Fruit fly (Drosophila melanogaster) whole organism, prepupa: ENCODE data around the gene CG13896.

Source experiments
- Blimp-1 ChIP-seq: fragments of 200-800 bp; sonication (Bioruptor generic); optimal IDR thresholded peaks from 3 replicates; lab custom pipeline; 2017; ENCODE audit warnings: missing biosample characterization, missing genetic modification characterization, mild to moderate bottlenecking, moderate library complexity, missing genetic modification reagents
- CG10631 ChIP-seq: fragments of 200-800 bp; sonication (Bioruptor generic); optimal IDR thresholded peaks from 2 replicates; lab custom pipeline; 2016; ENCODE audit warnings: missing biosample characterization, missing genetic modification characterization
- CG10669 ChIP-seq: fragments of 200-800 bp; sonication (Bioruptor generic); optimal IDR thresholded peaks from 3 replicates; lab custom pipeline; 2018; ENCODE audit warnings: missing biosample characterization, mild to moderate bottlenecking, missing genetic modification characterization, moderate library complexity
- CG11902 ChIP-seq: fragments of 200-800 bp; sonication (Bioruptor generic); optimal IDR thresholded peaks from 3 replicates; lab custom pipeline; 2016; ENCODE audit warnings: missing biosample characterization, missing genetic modification characterization
- CG15336 ChIP-seq: fragments of 200-800 bp; sonication (Bioruptor generic); IDR thresholded peaks from 2 replicates; pipeline ENCODE4 v1.3.6; 2022; ENCODE audit warnings: missing biosample characterization, missing genetic modification characterization
- CG1621 ChIP-seq: fragments of 200-800 bp; sonication (Bioruptor generic); optimal IDR thresholded peaks from 3 replicates; lab custom pipeline; 2018; ENCODE audit warnings: missing biosample characterization, mild to moderate bottlenecking, missing genetic modification characterization
- CG16779 ChIP-seq: fragments of 200-800 bp; sonication (Bioruptor generic); optimal IDR thresholded peaks from 3 replicates; lab custom pipeline; 2017; ENCODE audit warnings: missing biosample characterization, mild to moderate bottlenecking, missing genetic modification characterization
- CG3032 ChIP-seq: fragments of 200-800 bp; optimal IDR thresholded peaks from 2 replicates; lab custom pipeline; 2019; ENCODE audit warnings: missing biosample characterization, mild to moderate bottlenecking, missing genetic modification characterization, moderate library complexity
- CG32006 ChIP-seq: fragments of 200-800 bp; sonication (Bioruptor generic); optimal IDR thresholded peaks from 3 replicates; lab custom pipeline; 2017; ENCODE audit warnings: missing biosample characterization, mild to moderate bottlenecking, missing genetic modification characterization
- CG34406 ChIP-seq: fragments of 200-800 bp; sonication (Bioruptor generic); optimal IDR thresholded peaks from 3 replicates; lab custom pipeline; 2016; ENCODE audit warnings: missing biosample characterization, missing genetic modification characterization
- CG4318 ChIP-seq: fragments of 200-800 bp; sonication (Bioruptor generic); optimal IDR thresholded peaks from 3 replicates; lab custom pipeline; 2017; ENCODE audit warnings: missing biosample characterization, mild to moderate bottlenecking, missing genetic modification characterization
- CG6792 ChIP-seq: fragments of 200-800 bp; sonication (Bioruptor generic); optimal IDR thresholded peaks from 3 replicates; lab custom pipeline; 2016; ENCODE audit warnings: missing biosample characterization, missing genetic modification characterization
- CG6854 ChIP-seq: fragments of 200-800 bp; sonication (Bioruptor generic); optimal IDR thresholded peaks from 2 replicates; lab custom pipeline; 2017; ENCODE audit warnings: missing biosample characterization, mild to moderate bottlenecking, missing genetic modification characterization
- CG8319 ChIP-seq: fragments of 200-800 bp; sonication (Bioruptor generic); optimal IDR thresholded peaks from 3 replicates; lab custom pipeline; 2016; ENCODE audit warnings: missing biosample characterization, missing genetic modification characterization
- CG8632 ChIP-seq: fragments of 200-800 bp; sonication (Bioruptor generic); optimal IDR thresholded peaks from 3 replicates; lab custom pipeline; 2016; ENCODE audit warnings: missing biosample characterization, missing genetic modification characterization
- CG9139 ChIP-seq: fragments of 200-800 bp; sonication (Bioruptor generic); optimal IDR thresholded peaks from 3 replicates; lab custom pipeline; 2017; ENCODE audit warnings: missing biosample characterization, mild to moderate bottlenecking, missing genetic modification characterization
- Eip75B ChIP-seq: fragments of 200-800 bp; sonication (Bioruptor generic); optimal IDR thresholded peaks from 3 replicates; lab custom pipeline; 2016; ENCODE audit warnings: missing biosample characterization, missing genetic modification characterization
- Eip78C ChIP-seq: fragments of 200-800 bp; sonication (Bioruptor generic); peaks from one replicate; lab custom pipeline; 2016; ENCODE audit warnings: missing biosample characterization, missing genetic modification characterization
- Ets21C ChIP-seq: fragments of 200-800 bp; sonication (Bioruptor generic); optimal IDR thresholded peaks from 3 replicates; lab custom pipeline; 2016; ENCODE audit warnings: missing biosample characterization, missing genetic modification characterization
- Gug ChIP-seq: fragments of 200-800 bp; sonication (Bioruptor generic); IDR thresholded peaks from 2 replicates; pipeline ENCODE4 v1.3.6; 2022; ENCODE audit warnings: missing biosample characterization, missing genetic modification characterization
- Hr38 ChIP-seq: sonication (Bioruptor generic); optimal IDR thresholded peaks from 2 replicates; lab custom pipeline; 2016; ENCODE audit warnings: missing biosample characterization, missing genetic modification characterization
- Hr39 ChIP-seq: fragments of 200-800 bp; sonication (Bioruptor generic); optimal IDR thresholded peaks from 2 replicates; lab custom pipeline; 2016; ENCODE audit warnings: missing biosample characterization, missing genetic modification characterization
- Lpt ChIP-seq: fragments of 200-800 bp; sonication (Bioruptor generic); optimal IDR thresholded peaks from 3 replicates; lab custom pipeline; 2016; ENCODE audit warnings: missing biosample characterization, missing genetic modification characterization
- Met ChIP-seq: fragments of 200-800 bp; sonication (Bioruptor generic); optimal IDR thresholded peaks from 3 replicates; lab custom pipeline; 2016; ENCODE audit warnings: missing biosample characterization, missing genetic modification characterization
- Sox102F ChIP-seq: fragments of 200-800 bp; sonication (Bioruptor generic); optimal IDR thresholded peaks from 2 replicates; lab custom pipeline; 2016; ENCODE audit warnings: missing biosample characterization, mild to moderate bottlenecking, missing genetic modification characterization
- Sox14 ChIP-seq: fragments of 200-800 bp; sonication (Bioruptor generic); optimal IDR thresholded peaks from 3 replicates; lab custom pipeline; 2016; ENCODE audit warnings: missing biosample characterization, missing genetic modification characterization
- Sox15 ChIP-seq: fragments of 200-800 bp; sonication (Bioruptor generic); optimal IDR thresholded peaks from 3 replicates; lab custom pipeline; 2016; ENCODE audit warnings: missing biosample characterization, missing genetic modification characterization
- achi ChIP-seq: fragments of 200-800 bp; sonication (Bioruptor generic); optimal IDR thresholded peaks from 3 replicates; lab custom pipeline; 2016; ENCODE audit warnings: missing biosample characterization, missing genetic modification characterization
- dac ChIP-seq: fragments of 200-800 bp; sonication (Bioruptor generic); optimal IDR thresholded peaks from 2 replicates; lab custom pipeline; 2017; ENCODE audit warnings: missing biosample characterization, mild to moderate bottlenecking, missing genetic modification characterization
- dsx ChIP-seq: fragments of 200-800 bp; optimal IDR thresholded peaks from 3 replicates; lab custom pipeline; 2019; ENCODE audit warnings: missing biosample characterization, mild to moderate bottlenecking, missing genetic modification characterization, moderate library complexity; ENCODE audit not compliant: poor library complexity, severe bottlenecking
- eg ChIP-seq: fragments of 200-800 bp; sonication (Bioruptor generic); IDR thresholded peaks from 3 replicates; pipeline ENCODE4 v1.3.6; 2022; ENCODE audit warnings: missing biosample characterization, missing genetic modification characterization
- esn ChIP-seq: fragments of 200-800 bp; sonication (Bioruptor generic); optimal IDR thresholded peaks from 2 replicates; lab custom pipeline; 2016; ENCODE audit warnings: missing biosample characterization, mild to moderate bottlenecking, missing genetic modification characterization, moderate library complexity
- fd59A ChIP-seq: fragments of 200-800 bp; sonication (Bioruptor generic); optimal IDR thresholded peaks from 2 replicates; lab custom pipeline; 2017; ENCODE audit warnings: missing biosample characterization, mild to moderate bottlenecking, missing genetic modification characterization, missing genetic modification reagents
- fkh ChIP-seq: fragments of 200-800 bp; sonication (Bioruptor generic); optimal IDR thresholded peaks from 3 replicates; lab custom pipeline; 2017; ENCODE audit warnings: missing biosample characterization, mild to moderate bottlenecking, missing genetic modification characterization, moderate library complexity
- lz ChIP-seq: fragments of 200-800 bp; sonication (Bioruptor generic); optimal IDR thresholded peaks from 3 replicates; lab custom pipeline; 2016; ENCODE audit warnings: missing biosample characterization, missing genetic modification characterization
- net ChIP-seq: fragments of 200-800 bp; sonication (Bioruptor generic); optimal IDR thresholded peaks from 3 replicates; lab custom pipeline; 2016; ENCODE audit warnings: missing biosample characterization, missing genetic modification characterization
- pdm3 ChIP-seq: fragments of 200-800 bp; sonication (Bioruptor generic); optimal IDR thresholded peaks from 3 replicates; lab custom pipeline; 2016; ENCODE audit warnings: missing biosample characterization, missing genetic modification characterization
- salr ChIP-seq, 2 experiments: fragments of 200-800 bp; sonication (Bioruptor generic); optimal IDR thresholded peaks; 3 replicates each; lab custom pipeline; 2016 to 2018; ENCODE audit warnings: missing biosample characterization in 2 of 2, missing genetic modification characterization in 2 of 2, mild to moderate bottlenecking in 1 of 2
- ss ChIP-seq, 2 experiments: fragments of 200-800 bp; sonication (Bioruptor generic); optimal IDR thresholded peaks; 2 replicates in 1 of 2; 3 replicates in 1 of 2; lab custom pipeline; 2017 to 2018; ENCODE audit warnings: mild to moderate bottlenecking in 2 of 2, missing biosample characterization in 2 of 2, missing genetic modification characterization in 2 of 2, moderate library complexity in 1 of 2
- svp ChIP-seq: fragments of 200-800 bp; sonication (Bioruptor generic); peaks from one replicate; lab custom pipeline; 2016; ENCODE audit warnings: missing biosample characterization, missing genetic modification characterization
- topi ChIP-seq: fragments of 200-800 bp; sonication (Bioruptor generic); optimal IDR thresholded peaks from 3 replicates; lab custom pipeline; 2016; ENCODE audit warnings: missing biosample characterization, missing genetic modification characterization

The CG13896 gene

dm6 chr3L:721026-721425 is 9.4 kb upstream of the CG13896 start (continued):
- TF ChIP-seq pdm3 = peak; percentile 19
- peak; percentile 40 for TF ChIP-seq Eip75B (GFP tag; lab: Kevin White, UChicago)
- peak; percentile 56 for TF ChIP-seq dac (GFP tag; lab: Kevin White, UChicago)
- no peak for TF ChIP-seq CG6792 (GFP tag; lab: Kevin White, UChicago)
- TF ChIP-seq achi (GFP tag; lab: Kevin White, UChicago) = peak; percentile 59
- TF ChIP-seq Hr38 (GFP tag; lab: Kevin White, UChicago) = no peak
- TF ChIP-seq CG10669 = no peak
- TF ChIP-seq salr (GFP tag; optimal IDR thresholded peaks at IDR 0.05; lab: Kevin White, UChicago) = peak in 1 of 2 experiments; percentile 57

DNA sequence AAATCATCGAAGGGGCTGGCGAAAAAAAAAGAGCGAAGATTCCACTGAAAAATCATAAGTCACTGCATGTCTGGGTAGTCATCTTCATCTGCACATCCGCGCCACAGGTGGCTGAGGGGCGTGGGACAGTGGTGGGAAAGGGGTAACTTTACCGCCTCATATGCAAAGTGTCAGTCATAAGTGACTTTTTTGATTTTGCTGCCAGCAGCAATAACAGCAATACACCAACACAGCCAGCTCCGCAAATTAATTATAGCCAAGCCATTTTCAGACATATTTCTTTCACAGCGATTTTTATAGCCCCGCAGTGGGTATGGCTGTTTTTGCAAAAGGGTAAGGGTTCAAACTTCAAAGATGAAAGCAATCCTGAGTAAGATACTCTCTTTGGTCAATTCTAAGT is 6.7 kb upstream of the CG13896 start:
- TF ChIP-seq lz (GFP tag; lab: Kevin White, UChicago) (no peak), CG32006 (peak; percentile 0), Blimp-1 (GFP tag; lab: Kevin White, UChicago) (no peak), svp (GFP tag; lab: Kevin White, UChicago) (no peak), pdm3 (no peak), CG10669 (no peak), eg (GFP tag; lab: Robert Waterston, UW) (no peak), CG15336 (GFP tag; lab: Robert Waterston, UW) (no peak), Eip78C (peak; percentile 21), CG1621 (no peak), CG8632 (GFP tag; lab: Kevin White, UChicago) (no peak), CG9139 (GFP tag; lab: Kevin White, UChicago) (no peak), Gug (GFP tag; lab: Robert Waterston, UW) (no peak; the same call in 1 of the 2 replicates)

DNA sequence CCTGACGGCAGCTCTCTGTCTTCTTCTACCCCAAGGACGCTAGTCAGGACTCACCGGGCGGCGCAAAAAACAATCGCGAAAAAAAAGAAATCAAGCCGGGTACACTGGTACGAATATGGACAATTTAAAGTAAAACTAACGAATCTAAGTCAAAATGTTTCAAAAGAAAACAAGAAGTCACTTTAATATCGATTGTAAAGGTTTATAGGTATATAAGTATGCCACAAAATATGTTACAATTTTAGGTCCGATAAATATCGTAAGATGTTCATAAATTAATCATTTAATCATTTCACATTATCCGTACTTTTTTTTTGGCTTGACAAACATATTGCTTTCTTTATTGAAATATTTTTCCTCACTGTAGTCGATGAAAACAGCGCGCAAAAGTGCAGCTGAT is 4.4 kb upstream of the CG13896 start:
- TF ChIP-seq achi (GFP tag; lab: Kevin White, UChicago) = peak; percentile 13
- TF ChIP-seq CG4318 (GFP tag; lab: Kevin White, UChicago) = no peak
- TF ChIP-seq net = no peak
- no peak for TF ChIP-seq CG6854 (GFP tag; lab: Kevin White, UChicago)
- no peak for TF ChIP-seq fd59A (GFP tag; lab: Kevin White, UChicago)
- peak; percentile 13 for TF ChIP-seq Eip75B (GFP tag; lab: Kevin White, UChicago)
- TF ChIP-seq CG10631 (GFP tag; lab: Kevin White, UChicago) = peak; percentile 8
- no peak for TF ChIP-seq Ets21C (GFP tag; lab: Kevin White, UChicago)
- peak; percentile 2 for TF ChIP-seq topi (GFP tag; lab: Kevin White, UChicago)
- TF ChIP-seq Hr39 = no peak
- TF ChIP-seq Eip78C = peak; percentile 63
- TF ChIP-seq dac (GFP tag; lab: Kevin White, UChicago) = no peak
- peak; percentile 62 for TF ChIP-seq svp (GFP tag; lab: Kevin White, UChicago)
- peak; percentile 7 for TF ChIP-seq Sox102F (GFP tag; lab: Kevin White, UChicago)
- TF ChIP-seq Met (GFP tag; lab: Kevin White, UChicago) = peak; percentile 5
- peak; percentile 19 for TF ChIP-seq esn (GFP tag; lab: Kevin White, UChicago)

DNA sequence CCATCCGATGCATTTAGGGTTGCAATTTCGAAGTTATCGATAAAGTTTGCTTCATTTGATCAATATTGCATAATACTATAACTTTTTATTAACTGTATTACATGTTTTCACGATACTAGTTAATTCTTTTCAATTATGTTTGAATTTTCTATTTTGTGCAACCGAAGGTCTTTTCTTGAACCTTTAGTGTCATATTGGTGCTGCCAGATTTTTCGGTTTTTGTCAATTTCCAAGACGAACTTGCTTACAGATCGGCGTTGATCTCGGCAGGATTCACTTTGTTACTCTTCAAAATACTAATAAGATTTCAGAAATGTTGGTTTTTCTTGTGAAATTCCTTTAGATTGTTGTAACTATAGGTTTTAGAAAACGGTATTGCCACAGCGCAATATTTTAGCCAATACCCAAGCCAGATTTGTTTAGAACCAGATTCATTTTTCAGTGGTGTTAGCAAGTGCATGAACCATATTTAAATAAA is 1.3 kb downstream of the CG13896 start, which contains the start of gene CkIIalpha-i3:
CkIIalpha-i3 (minus strand) TSS at position 263 of the 478 bp plus-strand sequence.
- TF ChIP-seq esn (GFP tag; lab: Kevin White, UChicago) (peak; percentile 11), svp (GFP tag; lab: Kevin White, UChicago) (peak; percentile 35), fkh (peak; percentile 16), Hr39 (no peak), CG11902 (GFP tag; lab: Kevin White, UChicago) (no peak)

DNA sequence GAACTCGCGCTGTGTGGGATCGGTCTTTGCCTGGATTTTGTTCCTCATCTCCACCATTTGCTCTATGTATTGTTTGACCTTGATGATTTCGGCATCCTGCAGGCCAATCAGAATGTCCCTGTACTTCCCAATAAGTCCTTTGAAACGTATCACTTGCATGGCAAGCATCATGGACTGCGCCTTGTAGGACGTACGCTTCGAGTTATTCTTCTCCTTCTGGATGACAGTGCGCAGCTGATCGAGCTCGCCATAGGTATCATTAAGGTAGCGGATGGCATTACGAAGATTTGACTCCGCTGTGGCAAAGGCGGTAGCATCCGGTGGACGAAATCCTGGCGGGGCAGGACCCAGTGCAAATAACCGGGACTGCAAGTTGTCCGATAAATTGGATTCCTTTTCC is 1.8 kb downstream of the CG13896 start:
- no peak for TF ChIP-seq fd59A (GFP tag; lab: Kevin White, UChicago)
- no peak for TF ChIP-seq ss (GFP tag; optimal IDR thresholded peaks at IDR 0.05; lab: Kevin White, UChicago)
- TF ChIP-seq CG11902 (GFP tag; lab: Kevin White, UChicago) = no peak
- TF ChIP-seq CG8319 (GFP tag; lab: Kevin White, UChicago) = no peak
- no peak for TF ChIP-seq CG10669
- no peak for TF ChIP-seq salr (GFP tag; optimal IDR thresholded peaks at IDR 0.05; lab: Kevin White, UChicago)
- no peak for TF ChIP-seq pdm3
- TF ChIP-seq Sox15 (GFP tag; lab: Kevin White, UChicago) = no peak
- no peak for TF ChIP-seq dsx (GFP tag; lab: Kevin White, UChicago)
- no peak for TF ChIP-seq CG10631 (GFP tag; lab: Kevin White, UChicago)
- TF ChIP-seq CG34406 (GFP tag; lab: Kevin White, UChicago) = no peak
- no peak for TF ChIP-seq Blimp-1 (GFP tag; lab: Kevin White, UChicago)
- TF ChIP-seq Sox14 (GFP tag; lab: Kevin White, UChicago) = no peak
- no peak for TF ChIP-seq Lpt (GFP tag; lab: Kevin White, UChicago)
- no peak for TF ChIP-seq Sox102F (GFP tag; lab: Kevin White, UChicago)
- TF ChIP-seq CG6854 (GFP tag; lab: Kevin White, UChicago) = no peak
- no peak for TF ChIP-seq CG16779 (tag; lab: Kevin White, UChicago)
- TF ChIP-seq CG3032 (tag; lab: Kevin White, UChicago) = no peak
- TF ChIP-seq Eip75B (GFP tag; lab: Kevin White, UChicago) = no peak
